Fruit fly (Drosophila melanogaster): ENCODE measurements around the gene Hsp23.

The Hsp23 gene

DNA sequence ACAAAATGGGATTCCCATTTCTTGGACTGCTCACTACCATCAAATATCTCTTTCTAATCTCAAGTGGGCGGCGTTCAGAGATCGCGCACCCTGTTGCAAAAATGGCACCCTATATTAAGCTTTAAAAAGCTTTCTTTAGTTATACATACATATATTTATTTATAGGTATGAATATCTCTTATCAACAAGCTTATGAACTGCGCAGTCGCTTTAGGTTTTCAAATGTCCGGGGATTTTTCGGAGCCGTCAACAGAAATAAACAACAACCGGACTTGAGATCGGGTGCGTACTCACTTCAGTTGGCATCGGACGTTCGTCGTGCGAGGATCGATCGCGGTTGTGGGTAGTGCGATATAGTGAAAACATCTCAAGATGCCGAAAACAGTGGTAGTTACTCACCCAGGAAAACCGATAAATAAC is 32.4 kb upstream of the Hsp23 start, which contains the start of gene PGRP-LF (continued):
- no peak for TF ChIP-seq cyc (GFP tag; optimal IDR thresholded peaks at IDR 0.05)
- no peak for TF ChIP-seq Hr38 (GFP tag; optimal IDR thresholded peaks at IDR 0.05)
- TF ChIP-seq CG34406 (GFP tag; optimal IDR thresholded peaks at IDR 0.05) = peak; percentile 14
- TF ChIP-seq CG6276 (GFP tag; optimal IDR thresholded peaks at IDR 0.05) = no peak
- no peak for TF ChIP-seq CG8632 (GFP tag; optimal IDR thresholded peaks at IDR 0.05)
- peak; percentile 37 for TF ChIP-seq esn (GFP tag; optimal IDR thresholded peaks at IDR 0.05)
- TF ChIP-seq CG16779 (tag; optimal IDR thresholded peaks at IDR 0.05) = peak; percentile 58

DNA sequence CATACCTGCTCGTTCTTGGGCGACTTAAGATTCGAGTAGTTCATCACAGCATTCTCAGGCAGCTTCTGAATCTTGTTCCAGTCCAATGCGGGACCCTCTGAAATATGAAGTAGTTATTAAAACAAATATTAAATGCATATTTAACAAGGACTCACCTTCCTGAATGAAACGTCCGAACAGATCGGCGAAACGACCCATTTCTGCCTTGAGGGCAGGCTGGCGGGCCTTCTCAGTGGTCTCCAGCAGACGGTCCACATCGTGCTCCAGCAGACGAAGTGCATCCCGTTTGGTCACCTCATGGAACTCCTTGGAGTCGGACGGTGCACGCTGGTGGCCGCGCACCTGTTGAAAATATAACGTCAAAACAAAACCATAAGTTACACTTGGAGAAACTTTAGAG is 27.9 kb upstream of the Hsp23 start, which contains the start of gene CG32040:
CG32040 (plus strand) TSS at position 301 of the 400 bp plus-strand sequence.
- TF ChIP-seq CG6792 (GFP tag; optimal IDR thresholded peaks at IDR 0.05) (no peak), CG4318 (GFP tag; optimal IDR thresholded peaks at IDR 0.05) (no peak), CG6276 (GFP tag; optimal IDR thresholded peaks at IDR 0.05) (no peak), Eip75B (GFP tag; optimal IDR thresholded peaks at IDR 0.05) (no peak), CG31627 (GFP tag; optimal IDR thresholded peaks at IDR 0.05) (no peak), topi (GFP tag; optimal IDR thresholded peaks at IDR 0.05) (no peak), Gug (GFP tag; IDR thresholded peaks at IDR 0.05) (no peak), CG11762 (GFP tag; optimal IDR thresholded peaks at IDR 0.05; ENCODE audit: insufficient read depth) (no peak), fkh (GFP tag; optimal IDR thresholded peaks at IDR 0.05) (no peak), CG34406 (GFP tag; optimal IDR thresholded peaks at IDR 0.05) (no peak), net (GFP tag; optimal IDR thresholded peaks at IDR 0.05) (no peak), CG3032 (tag; optimal IDR thresholded peaks at IDR 0.05) (no peak), fd59A (GFP tag; optimal IDR thresholded peaks at IDR 0.05) (no peak), CG10669 (GFP tag; optimal IDR thresholded peaks at IDR 0.05) (no peak), Eip93F (GFP tag; optimal IDR thresholded peaks at IDR 0.05) (no peak), CG32006 (GFP tag; optimal IDR thresholded peaks at IDR 0.05) (no peak), salr (GFP tag; optimal IDR thresholded peaks at IDR 0.05) (no peak), Ets21C (GFP tag; optimal IDR thresholded peaks at IDR 0.05) (no peak)

DNA sequence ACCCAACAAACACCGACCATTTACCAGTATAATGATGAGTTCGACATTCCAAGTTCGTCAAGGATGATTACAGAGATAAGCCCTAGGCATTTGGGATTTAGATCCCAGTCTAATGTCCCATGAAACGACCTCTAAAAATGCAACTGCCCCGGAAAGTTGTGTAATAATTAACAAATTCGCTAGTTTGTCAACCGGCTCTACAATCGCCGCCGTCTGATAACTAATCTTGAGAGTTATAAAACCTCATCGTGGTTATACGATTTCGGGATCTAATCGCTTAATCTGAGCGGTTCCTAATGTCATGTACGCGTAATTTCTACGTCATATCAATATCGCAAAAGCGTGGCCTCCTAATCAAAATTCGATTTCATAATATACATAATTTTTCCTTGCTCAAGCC is 26.1 kb upstream of the Hsp23 start:
- peak; percentile 39 for TF ChIP-seq vri (GFP tag; optimal IDR thresholded peaks at IDR 0.05)
- no peak for TF ChIP-seq dac (GFP tag; optimal IDR thresholded peaks at IDR 0.05)

DNA sequence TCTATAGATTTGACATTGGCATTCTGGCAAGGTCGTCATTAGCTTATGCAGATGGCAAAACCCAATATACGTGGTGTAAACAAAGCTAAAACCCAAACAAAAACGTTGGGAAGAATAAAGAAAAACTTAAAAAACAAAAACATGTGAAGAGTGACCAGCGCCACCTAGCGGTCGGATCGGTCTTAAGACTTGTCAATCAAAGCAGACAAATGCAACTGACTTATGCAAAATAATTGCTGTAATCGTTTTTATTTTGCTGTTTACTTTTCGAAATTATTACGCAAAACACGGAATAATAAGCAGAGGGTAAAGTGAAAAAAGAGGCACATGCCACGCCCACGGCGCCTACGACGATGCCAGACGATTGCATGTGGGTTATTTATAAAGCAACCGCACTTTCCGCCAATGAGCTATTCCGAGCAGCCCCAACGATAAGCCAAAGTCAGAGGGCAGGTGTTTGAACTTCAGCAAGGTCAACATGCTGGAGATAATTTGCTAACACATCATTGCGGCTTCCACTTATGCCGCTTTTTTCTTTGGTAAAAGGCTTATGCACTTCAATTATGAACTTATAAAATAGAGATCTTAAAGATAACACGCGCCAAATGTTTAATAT is 25.4 kb upstream of the Hsp23 start:
- TF ChIP-seq Hr38 (GFP tag; optimal IDR thresholded peaks at IDR 0.05) (no peak), fkh (GFP tag; optimal IDR thresholded peaks at IDR 0.05) (peak; percentile 26), Eip93F (GFP tag; optimal IDR thresholded peaks at IDR 0.05) (no peak), CG4318 (GFP tag; optimal IDR thresholded peaks at IDR 0.05) (no peak), Ets96B (tag; optimal IDR thresholded peaks at IDR 0.05) (no peak), svp (GFP tag) (peak; percentile 98), CG15336 (GFP tag; IDR thresholded peaks at IDR 0.05) (no peak), Eip78C (GFP tag) (peak; percentile 28), OdsH (GFP tag; optimal IDR thresholded peaks at IDR 0.05) (no peak), topi (GFP tag; optimal IDR thresholded peaks at IDR 0.05) (no peak), dac (GFP tag; optimal IDR thresholded peaks at IDR 0.05) (no peak), esn (GFP tag; optimal IDR thresholded peaks at IDR 0.05) (no peak), CG34406 (GFP tag; optimal IDR thresholded peaks at IDR 0.05) (no peak), Hr4 (GFP tag; optimal IDR thresholded peaks at IDR 0.05) (no peak), Sox15 (GFP tag; optimal IDR thresholded peaks at IDR 0.05) (no peak), CG6792 (GFP tag; optimal IDR thresholded peaks at IDR 0.05) (no peak), CG6163 (GFP tag; IDR thresholded peaks at IDR 0.05) (no peak), CG31627 (GFP tag; optimal IDR thresholded peaks at IDR 0.05) (no peak), CG1621 (tag; optimal IDR thresholded peaks at IDR 0.05) (no peak)
